Worm (Caenorhabditis elegans) whole organism, late embryonic: Measurements from ENCODE around the gene Y111B2A.12.

Experiments used
- Y22D7AL.16 ChIP-seq: sonication (generic microtip); optimal IDR thresholded peaks from 2 replicates; lab custom pipeline; 2016; ENCODE audit warnings: missing genetic modification characterization, missing compliant biosample characterization
- ama-1 ChIP-seq: fragments of 150-350 bp; optimal IDR thresholded peaks from 2 replicates; lab custom pipeline; 2014
- ets-4 ChIP-seq: sonication (generic microtip); optimal IDR thresholded peaks from 2 replicates; lab custom pipeline; 2016; ENCODE audit warnings: missing genetic modification characterization, missing compliant biosample characterization
- unc-86 ChIP-seq: sonication (generic microtip); optimal IDR thresholded peaks from 2 replicates; lab custom pipeline; 2016; ENCODE audit warnings: missing genetic modification characterization, missing compliant biosample characterization

ce11 chrIII:12652609-12653008 is 43.5 kb downstream of the Y111B2A.12 start:
- TF ChIP-seq Y22D7AL.16 (tag; lab: Kevin White, UChicago), result no peak
- TF ChIP-seq unc-86 (tag; lab: Kevin White, UChicago), result no peak
- TF ChIP-seq ets-4 (tag; lab: Kevin White, UChicago), result no peak
- no peak for TF ChIP-seq ama-1
